Fruit fly (Drosophila melanogaster): ENCODE results near the gene Nhe3.

The Nhe3 gene

DNA sequence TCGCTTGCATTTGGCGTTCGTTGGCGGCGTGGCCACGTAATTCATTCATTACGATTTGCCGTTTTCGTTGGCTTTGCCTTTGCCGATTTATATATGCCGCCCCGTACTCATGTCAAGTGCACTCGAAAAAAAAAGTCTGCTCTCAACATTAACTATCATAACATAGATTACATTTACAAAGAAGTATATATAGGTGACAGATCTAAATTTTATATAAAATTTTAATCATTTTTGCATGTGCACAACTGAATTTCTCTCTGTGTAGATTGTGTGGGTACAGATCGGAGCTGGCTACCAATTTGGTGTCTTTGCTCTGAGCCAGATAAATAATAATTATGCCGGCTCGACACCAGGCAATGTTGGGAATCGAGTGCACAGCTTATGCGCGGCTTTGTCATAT is 14.2 kb upstream of the Nhe3 start (continued):
- TF ChIP-seq CG8290 (GFP tag; optimal IDR thresholded peaks at IDR 0.05) (no peak), CG8290 (tag; optimal IDR thresholded peaks at IDR 0.05) (no peak), Rx (GFP tag; IDR thresholded peaks at IDR 0.05) (peak; percentile 33; the same call in 1 of the 2 replicates), CrebB (tag; optimal IDR thresholded peaks at IDR 0.05) (no peak), CG16813 (GFP tag; IDR thresholded peaks at IDR 0.05; ENCODE audit: partially characterized antibody) (no peak), CG14014 (GFP tag; IDR thresholded peaks at IDR 0.05) (peak; percentile 58; the same call in 1 of the 2 replicates), mld (GFP tag; IDR thresholded peaks at IDR 0.05; ENCODE audit: partially characterized antibody) (no peak), en (GFP tag; optimal IDR thresholded peaks at IDR 0.05) (no peak), kni (GFP tag; optimal IDR thresholded peaks at IDR 0.05) (no peak), dan (GFP tag; IDR thresholded peaks at IDR 0.05) (0 out of 2 replicates have a peak, but pooled peaks have one; percentile 23), NK7.1 (GFP tag; optimal IDR thresholded peaks at IDR 0.05) (no peak), Sry-δ (GFP tag; optimal IDR thresholded peaks at IDR 0.05) (no peak), CG10462 (GFP tag; optimal IDR thresholded peaks at IDR 0.05) (no peak), peb (GFP tag; IDR thresholded peaks at IDR 0.05) (no peak), vnd (GFP tag; IDR thresholded peaks at IDR 0.05; ENCODE audit: partially characterized antibody) (no peak), klu (GFP tag; IDR thresholded peaks at IDR 0.05) (no peak), bowl (GFP tag; IDR thresholded peaks at IDR 0.05) (no peak), CG15073 (GFP tag; optimal IDR thresholded peaks at IDR 0.05) (no peak), CG1647 (GFP tag; optimal IDR thresholded peaks at IDR 0.05) (no peak), CG8359 (GFP tag; optimal IDR thresholded peaks at IDR 0.05; ENCODE audit: borderline replicate concordance) (no peak), oc (tag; optimal IDR thresholded peaks at IDR 0.05) (peak; percentile 24), Atf-2 (GFP tag; optimal IDR thresholded peaks at IDR 0.05) (no peak), ttk (GFP tag; IDR thresholded peaks at IDR 0.05) (peak; percentile 42), CG13287 (GFP tag; IDR thresholded peaks at IDR 0.05; ENCODE audit: partially characterized antibody) (no peak), CG4854 (GFP tag; optimal IDR thresholded peaks at IDR 0.05) (no peak), CG17328 (GFP tag; IDR thresholded peaks at IDR 0.05) (peak; percentile 75), CG9797 (GFP tag; optimal IDR thresholded peaks at IDR 0.05) (no peak), Med (GFP tag) (peak; percentile 84), Lim3 (GFP tag; IDR thresholded peaks at IDR 0.05) (no peak), h (optimal IDR thresholded peaks at IDR 0.05) (no peak), CG3281 (GFP tag; optimal IDR thresholded peaks at IDR 0.05) (no peak), Aef1 (GFP tag; IDR thresholded peaks at IDR 0.05) (peak; percentile 54; the same call in 2 of the 3 replicates), CG12104 (GFP tag; optimal IDR thresholded peaks at IDR 0.05) (no peak), dm (GFP tag; optimal IDR thresholded peaks at IDR 0.05) (no peak), Stat92E (GFP tag; optimal IDR thresholded peaks at IDR 0.05) (no peak), GATAe (GFP tag; conservative IDR thresholded peaks at IDR 0.05) (no peak), CHES-1-like (GFP tag; optimal IDR thresholded peaks at IDR 0.05) (no peak), H15 (GFP tag; IDR thresholded peaks at IDR 0.05) (no peak), CG8089 (GFP tag; optimal IDR thresholded peaks at IDR 0.05) (no peak), CG6689 (GFP tag; IDR thresholded peaks at IDR 0.05) (peak; percentile 43; the same call in 1 of the 2 replicates), HLH3B (GFP tag; IDR thresholded peaks at IDR 0.05) (peak; percentile 70), Dp (GFP tag; optimal IDR thresholded peaks at IDR 0.05) (no peak), eve (GFP tag; optimal IDR thresholded peaks at IDR 0.05) (no peak), CG10543 (GFP tag; optimal IDR thresholded peaks at IDR 0.05) (no peak), E2f1 (GFP tag; IDR thresholded peaks at IDR 0.05) (peak; percentile 63), insv (GFP tag; optimal IDR thresholded peaks at IDR 0.05) (no peak), CG11456 (GFP tag; IDR thresholded peaks at IDR 0.05) (0 out of 3 replicates have a peak, but pooled peaks have one; percentile 32), hkb (optimal IDR thresholded peaks at IDR 0.05) (no peak), hkb (GFP tag; IDR thresholded peaks at IDR 0.05) (peak; percentile 24; the same call in 1 of the 2 replicates), amos (GFP tag; IDR thresholded peaks at IDR 0.05; ENCODE audit: partially characterized antibody) (no peak), fd64A (GFP tag; optimal IDR thresholded peaks at IDR 0.05) (no peak), grn (GFP tag; optimal IDR thresholded peaks at IDR 0.05) (no peak), CG13775 (GFP tag; optimal IDR thresholded peaks at IDR 0.05) (peak; percentile 26)
